Fruit fly (Drosophila melanogaster) whole organism: ENCODE data around the gene ttk.
A peak's percentile ranks its signal among the peaks of the same experiment; 100 is the strongest.

Source experiments
- CG8478 ChIP-seq: fragments of >200 bp; optimal IDR thresholded peaks from 2 replicates; lab custom pipeline; 2018; ENCODE audit warnings: inconsistent platforms
- EcR ChIP-seq, 2 experiments: fragments of >200 bp; optimal IDR thresholded peaks; 2 replicates each; lab custom pipeline; 2017; ENCODE audit warnings: missing biosample characterization in 2 of 2, missing genetic modification characterization in 2 of 2, missing genetic modification reagents in 2 of 2
- psq ChIP-seq: fragments of >200 bp; optimal IDR thresholded peaks from 2 replicates; lab custom pipeline; 2017

DNA sequence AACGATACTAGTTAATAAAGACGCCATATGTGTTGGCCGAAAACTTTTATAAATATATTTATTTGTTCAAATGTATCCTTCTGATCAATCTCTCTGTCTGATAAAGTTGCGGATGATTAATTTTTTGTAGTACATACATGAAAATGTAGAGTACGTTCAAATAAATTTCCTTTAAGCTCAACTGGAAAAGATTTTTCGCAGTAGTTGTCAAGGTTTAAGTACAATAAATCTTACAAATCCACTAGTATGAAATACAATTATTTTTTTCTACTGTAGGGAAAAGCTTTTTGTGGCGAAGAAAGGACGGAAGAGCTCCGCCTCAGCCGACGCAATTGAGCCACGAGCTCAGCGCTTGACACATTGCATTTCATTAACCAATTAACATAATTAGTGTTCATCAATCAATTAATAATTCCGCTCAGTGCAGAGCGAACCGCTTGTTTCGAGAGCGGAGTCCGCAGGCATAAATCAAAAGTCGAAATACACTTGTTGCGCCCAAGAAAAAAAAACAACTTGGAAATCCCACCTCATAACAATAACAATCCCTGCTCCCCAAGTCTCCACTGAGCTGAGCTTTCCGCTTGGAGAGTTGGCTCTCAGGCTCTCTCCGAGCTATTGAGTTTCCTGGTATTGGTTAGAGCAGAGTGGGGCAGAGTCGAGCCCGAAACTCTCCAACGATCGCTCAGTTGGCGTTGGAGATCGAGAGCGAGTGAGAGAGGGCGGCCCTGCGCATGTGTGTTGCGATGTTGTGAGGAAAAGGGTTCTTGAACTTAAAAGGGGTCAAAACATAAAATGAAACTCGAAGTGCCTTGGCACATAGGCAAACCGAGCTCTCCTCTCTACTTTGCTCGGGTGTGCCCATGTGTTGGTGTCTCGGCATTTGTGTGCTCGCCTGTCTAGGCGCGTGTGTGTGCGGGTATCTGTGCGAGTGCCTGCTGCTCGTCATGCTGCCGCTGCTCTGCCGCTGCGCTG, 24.7 kb upstream of the ttk start:
- no peak for TF ChIP-seq psq
- TF ChIP-seq EcR (GFP tag; optimal IDR thresholded peaks at IDR 0.05; lab: Kevin White, UChicago): peak in 1 of 2 experiments; percentile 90
- TF ChIP-seq CG8478 (lab: Kevin White, UChicago): no peak
